Fruit fly (Drosophila melanogaster) whole organism, embryonic: ENCODE measurements around the gene Abca3.

Source experiments
- B-H1 ChIP-seq: fragments of 200-800 bp; sonication (Bioruptor generic); IDR thresholded peaks from 3 replicates; pipeline ENCODE4 v1.3.6; 2022; ENCODE audit warnings: missing biosample characterization, missing genetic modification characterization
- C15 ChIP-seq: fragments of 200-800 bp; sonication (Bioruptor generic); IDR thresholded peaks from 3 replicates; pipeline ENCODE4 v1.3.6; 2022; ENCODE audit warnings: missing biosample characterization, missing genetic modification characterization
- CG10274 ChIP-seq: fragments of 200-800 bp; sonication (Bioruptor generic); optimal IDR thresholded peaks from 3 replicates; lab custom pipeline; 2017; ENCODE audit warnings: missing biosample characterization, mild to moderate bottlenecking, missing genetic modification characterization
- CG10565 ChIP-seq: fragments of 200-800 bp; sonication (Bioruptor generic); optimal IDR thresholded peaks from 3 replicates; lab custom pipeline; 2016; ENCODE audit warnings: missing biosample characterization, mild to moderate bottlenecking, missing genetic modification characterization
- CG11695 ChIP-seq: fragments of 200-800 bp; sonication (Bioruptor generic); IDR thresholded peaks from 3 replicates; pipeline ENCODE4 v1.3.6; 2022; ENCODE audit warnings: missing biosample characterization, missing genetic modification characterization
- CG12744 ChIP-seq: fragments of 200-800 bp; sonication (Bioruptor generic); optimal IDR thresholded peaks from 2 replicates; lab custom pipeline; 2016; ENCODE audit warnings: missing biosample characterization, missing genetic modification characterization
- CG13424 ChIP-seq: fragments of 200-800 bp; sonication (Bioruptor generic); optimal IDR thresholded peaks from 2 replicates; lab custom pipeline; 2019; ENCODE audit warnings: missing biosample characterization, mild to moderate bottlenecking, missing genetic modification characterization, moderate library complexity
- CG1529 ChIP-seq: fragments of 200-800 bp; sonication (Bioruptor generic); optimal IDR thresholded peaks from 3 replicates; lab custom pipeline; 2018; ENCODE audit warnings: missing biosample characterization, missing genetic modification characterization
- CG1603 ChIP-seq: fragments of 200-800 bp; sonication (Bioruptor generic); optimal IDR thresholded peaks from 2 replicates; lab custom pipeline; 2019; ENCODE audit warnings: missing biosample characterization, mild to moderate bottlenecking, missing genetic modification characterization, moderate library complexity
- CG16813 ChIP-seq: fragments of 200-800 bp; sonication (Bioruptor generic); IDR thresholded peaks from 3 replicates; pipeline ENCODE4 v1.3.6; 2022; ENCODE audit warnings: missing biosample characterization, missing genetic modification characterization; ENCODE audit not compliant: partially characterized antibody
- CG18262 ChIP-seq: fragments of 200-800 bp; optimal IDR thresholded peaks from 3 replicates; lab custom pipeline; 2019; ENCODE audit warnings: missing biosample characterization, mild to moderate bottlenecking, missing genetic modification characterization, moderate library complexity
- CG18619 ChIP-seq: fragments of 200-800 bp; sonication (Bioruptor generic); optimal IDR thresholded peaks from 3 replicates; lab custom pipeline; 2017; ENCODE audit warnings: missing biosample characterization, mild to moderate bottlenecking, missing genetic modification characterization
- CG2129 ChIP-seq: fragments of 200-800 bp; sonication (Bioruptor generic); IDR thresholded peaks from 2 replicates; pipeline ENCODE4 v1.3.6; 2022; ENCODE audit warnings: missing biosample characterization, missing genetic modification characterization; ENCODE audit not compliant: partially characterized antibody
- CG30403 ChIP-seq: fragments of 200-800 bp; sonication (Bioruptor generic); optimal IDR thresholded peaks from 3 replicates; lab custom pipeline; 2016; ENCODE audit warnings: missing biosample characterization, missing genetic modification characterization
- CG34224 ChIP-seq: fragments of 200-800 bp; sonication (Bioruptor generic); IDR thresholded peaks from 3 replicates; pipeline ENCODE4 v1.3.6; 2022; ENCODE audit warnings: missing biosample characterization, missing genetic modification characterization; ENCODE audit not compliant: partially characterized antibody
- CG3995 ChIP-seq: fragments of 200-800 bp; sonication (Bioruptor generic); optimal IDR thresholded peaks from 3 replicates; lab custom pipeline; 2016; ENCODE audit warnings: missing biosample characterization, missing genetic modification characterization
- CG5953 ChIP-seq: fragments of 200-800 bp; sonication (Bioruptor generic); IDR thresholded peaks from 2 replicates; pipeline ENCODE4 v1.3.6; 2022; ENCODE audit warnings: missing biosample characterization, missing genetic modification characterization
- CG6689 ChIP-seq: fragments of 200-800 bp; sonication (Bioruptor generic); IDR thresholded peaks from 2 replicates; pipeline ENCODE4 v1.3.6; 2022; ENCODE audit warnings: missing biosample characterization, missing genetic modification characterization
- CG6813 ChIP-seq: fragments of 200-800 bp; sonication (Bioruptor generic); optimal IDR thresholded peaks from 2 replicates; lab custom pipeline; 2017; ENCODE audit warnings: missing biosample characterization, missing genetic modification characterization, mild to moderate bottlenecking, moderate library complexity, missing genetic modification reagents
- CG7271 ChIP-seq: fragments of 200-800 bp; sonication (Bioruptor generic); optimal IDR thresholded peaks from 2 replicates; lab custom pipeline; 2018; ENCODE audit warnings: missing biosample characterization, mild to moderate bottlenecking, missing genetic modification characterization, moderate library complexity
- CG9817 ChIP-seq: fragments of 200-800 bp; sonication (Bioruptor generic); optimal IDR thresholded peaks from 2 replicates; lab custom pipeline; 2018; ENCODE audit warnings: missing biosample characterization, mild to moderate bottlenecking, missing genetic modification characterization, moderate library complexity
- CHES-1-like ChIP-seq: fragments of 200-800 bp; sonication (Bioruptor generic); optimal IDR thresholded peaks from 2 replicates; lab custom pipeline; 2016; ENCODE audit warnings: missing biosample characterization, missing genetic modification characterization
- Hr51 ChIP-seq, 2 experiments: fragments of 200-800 bp; sonication (Bioruptor generic); optimal IDR thresholded peaks; 2 replicates in 1 of 2; 3 replicates in 1 of 2; lab custom pipeline; 2016 to 2018; ENCODE audit warnings: missing biosample characterization in 2 of 2, missing genetic modification characterization in 2 of 2, mild to moderate bottlenecking in 1 of 2, moderate library complexity in 1 of 2
- Pdp1 ChIP-seq, 2 experiments: fragments of 200-800 bp; sonication (Bioruptor generic); optimal IDR thresholded peaks; 3 replicates each; lab custom pipeline; 2016; ENCODE audit warnings: missing biosample characterization in 2 of 2, missing genetic modification characterization in 2 of 2, mild to moderate bottlenecking in 1 of 2, moderate library complexity in 1 of 2
- Six4 ChIP-seq: fragments of 200-800 bp; sonication (Bioruptor generic); optimal IDR thresholded peaks from 2 replicates; lab custom pipeline; 2016; ENCODE audit warnings: missing biosample characterization, missing genetic modification characterization
- Ssrp ChIP-seq: fragments of 200-800 bp; sonication (Bioruptor generic); optimal IDR thresholded peaks from 2 replicates; lab custom pipeline; 2018; ENCODE audit warnings: missing biosample characterization, mild to moderate bottlenecking, missing genetic modification characterization, moderate library complexity
- TFAM ChIP-seq: fragments of 200-800 bp; sonication (Bioruptor generic); optimal IDR thresholded peaks from 2 replicates; lab custom pipeline; 2017; ENCODE audit warnings: missing biosample characterization, missing genetic modification characterization, inconsistent platforms
- Trl ChIP-seq, 3 experiments: fragments of >200 bp in 2 of 3; fragments of 200-800 bp in 1 of 3; sonication (Bioruptor generic) in 1 of 3; optimal IDR thresholded peaks; 2 replicates in 1 of 3; 3 replicates in 2 of 3; lab custom pipeline; 2016 to 2017; ENCODE audit warnings: missing biosample characterization in 1 of 3, missing genetic modification characterization in 1 of 3
- ac ChIP-seq: fragments of 200-800 bp; sonication (Bioruptor generic); optimal IDR thresholded peaks from 3 replicates; lab custom pipeline; 2017; ENCODE audit warnings: missing biosample characterization, mild to moderate bottlenecking, missing genetic modification characterization
- btn ChIP-seq: fragments of 200-800 bp; sonication (Bioruptor generic); optimal IDR thresholded peaks from 2 replicates; lab custom pipeline; 2016; ENCODE audit warnings: missing biosample characterization, missing genetic modification characterization
- cas ChIP-seq: fragments of 200-800 bp; sonication (Bioruptor generic); IDR thresholded peaks from 2 replicates; pipeline ENCODE4 v1.3.6; 2022; ENCODE audit warnings: missing biosample characterization, missing genetic modification characterization
- croc ChIP-seq: fragments of 200-800 bp; sonication (Bioruptor generic); conservative IDR thresholded peaks from 3 replicates; pipeline ENCODE4 v1.3.6; 2022; ENCODE audit warnings: missing biosample characterization, missing genetic modification characterization
- cwo ChIP-seq: fragments of 200-800 bp; sonication (Bioruptor generic); optimal IDR thresholded peaks from 3 replicates; lab custom pipeline; 2017; ENCODE audit warnings: missing biosample characterization, missing genetic modification characterization, mild to moderate bottlenecking, moderate library complexity, missing genetic modification reagents
- ftz-f1 ChIP-seq: fragments of 200-800 bp; sonication (Bioruptor generic); optimal IDR thresholded peaks from 2 replicates; lab custom pipeline; 2016; ENCODE audit warnings: missing biosample characterization, missing genetic modification characterization
- gro ChIP-seq: fragments of 200-800 bp; sonication (Bioruptor generic); optimal IDR thresholded peaks from 2 replicates; lab custom pipeline; 2016; ENCODE audit warnings: missing biosample characterization, missing genetic modification characterization
- kay ChIP-seq: fragments of 200-800 bp; sonication (Bioruptor generic); optimal IDR thresholded peaks from 2 replicates; lab custom pipeline; 2016; ENCODE audit warnings: missing biosample characterization, missing genetic modification characterization
- ken ChIP-seq: fragments of 200-800 bp; sonication (Bioruptor generic); IDR thresholded peaks from 3 replicates; pipeline ENCODE4 v1.3.6; 2022; ENCODE audit warnings: missing biosample characterization, missing genetic modification characterization
- lbe ChIP-seq: fragments of 200-800 bp; sonication (Bioruptor generic); optimal IDR thresholded peaks from 2 replicates; lab custom pipeline; 2016; ENCODE audit warnings: missing biosample characterization, mild to moderate bottlenecking, missing genetic modification characterization
- lilli ChIP-seq: fragments of 200-800 bp; sonication (Bioruptor generic); optimal IDR thresholded peaks from 3 replicates; lab custom pipeline; 2016; ENCODE audit warnings: missing biosample characterization, missing genetic modification characterization
- nmo ChIP-seq: fragments of 200-800 bp; sonication (Bioruptor generic); optimal IDR thresholded peaks from 2 replicates; lab custom pipeline; 2018; ENCODE audit warnings: missing biosample characterization, mild to moderate bottlenecking, missing genetic modification characterization, moderate library complexity
- nom ChIP-seq: fragments of 200-800 bp; sonication (Bioruptor generic); optimal IDR thresholded peaks from 2 replicates; lab custom pipeline; 2017; ENCODE audit warnings: missing biosample characterization, missing genetic modification characterization, mild to moderate bottlenecking, moderate library complexity, missing genetic modification reagents
- run ChIP-seq: fragments of 200-800 bp; sonication (Bioruptor generic); optimal IDR thresholded peaks from 3 replicates; lab custom pipeline; 2018; ENCODE audit warnings: missing biosample characterization, mild to moderate bottlenecking, missing genetic modification characterization
- seq ChIP-seq: fragments of 200-800 bp; sonication (Bioruptor generic); IDR thresholded peaks from 2 replicates; pipeline ENCODE4 v1.3.6; 2022; ENCODE audit warnings: missing biosample characterization, missing genetic modification characterization
- sisA ChIP-seq: fragments of 200-800 bp; sonication (Bioruptor generic); IDR thresholded peaks from 2 replicates; pipeline ENCODE4 v1.3.6; 2022; ENCODE audit warnings: missing biosample characterization, missing genetic modification characterization
- slbo ChIP-seq: fragments of 200-800 bp; sonication (Bioruptor generic); IDR thresholded peaks from 2 replicates; pipeline ENCODE4 v1.3.6; 2022; ENCODE audit warnings: missing biosample characterization, missing genetic modification characterization
- slp2 ChIP-seq: fragments of 200-800 bp; sonication (Bioruptor generic); optimal IDR thresholded peaks from 2 replicates; lab custom pipeline; 2016; ENCODE audit warnings: missing biosample characterization, missing genetic modification characterization
- sna ChIP-seq: fragments of 200-800 bp; sonication (Bioruptor generic); IDR thresholded peaks from 2 replicates; pipeline ENCODE4 v1.3.6; 2022; ENCODE audit warnings: missing biosample characterization, missing genetic modification characterization; ENCODE audit not compliant: partially characterized antibody
- ttk ChIP-seq: fragments of 200-800 bp; sonication (Bioruptor generic); IDR thresholded peaks from 2 replicates; pipeline ENCODE4 v2.1.2; 2022; ENCODE audit warnings: missing biosample characterization, missing genetic modification characterization

Gene Abca3

DNA sequence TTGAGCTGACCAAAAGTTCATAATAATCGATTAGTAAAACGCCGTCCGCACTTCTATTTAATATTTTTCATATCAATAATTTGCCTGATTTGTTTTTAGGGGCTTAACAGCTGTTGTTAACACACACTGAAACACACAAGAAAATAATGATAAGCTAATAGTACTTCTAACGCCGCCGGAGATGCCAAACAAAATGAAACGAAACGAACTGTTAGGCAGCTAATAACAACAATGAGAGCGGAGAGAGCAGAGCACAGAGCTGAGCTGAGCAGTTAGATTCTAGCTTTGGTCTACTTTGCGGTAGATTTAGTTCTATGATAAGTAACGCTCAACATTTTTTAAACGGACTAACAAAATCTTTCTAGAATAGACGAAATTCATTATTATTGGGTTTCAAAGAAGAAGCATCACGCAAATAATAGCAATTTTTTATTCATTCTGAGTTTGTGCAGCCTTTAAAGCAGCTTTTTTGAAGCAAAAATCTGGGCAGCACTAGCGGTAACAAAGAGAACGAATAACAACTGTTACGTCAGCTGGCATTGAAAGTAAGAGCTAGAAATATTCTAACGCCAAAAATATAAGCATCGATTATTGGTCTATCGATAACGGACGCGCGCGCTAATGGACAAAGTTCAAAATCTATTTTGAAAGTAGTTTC is at the start of gene Abca3 (continued):
- TF ChIP-seq CG18619 (GFP tag; lab: Kevin White, UChicago) (peak; percentile 52), CG30403 (GFP tag; lab: Kevin White, UChicago) (peak; percentile 66), CG2129 (no peak), slp2 (GFP tag; lab: Kevin White, UChicago) (no peak), ftz-f1 (GFP tag; lab: Kevin White, UChicago) (peak; percentile 55), Trl (optimal IDR thresholded peaks at IDR 0.05; lab: Kevin White, UChicago) (peak; percentile 63 to 89), Trl (GFP tag; optimal IDR thresholded peaks at IDR 0.05; lab: Kevin White, UChicago) (peak; percentile 68), CG6813 (GFP tag; lab: Kevin White, UChicago) (no peak), CG10274 (GFP tag; lab: Kevin White, UChicago) (peak; percentile 13), run (tag; lab: Kevin White, UChicago) (no peak), btn (GFP tag; lab: Kevin White, UChicago) (peak; percentile 10), CG16813 (no peak), CG3995 (GFP tag; lab: Kevin White, UChicago) (peak; percentile 49), CG7271 (tag; lab: Kevin White, UChicago) (no peak), CG10565 (GFP tag; lab: Kevin White, UChicago) (no peak), nmo (GFP tag; lab: Kevin White, UChicago) (peak; percentile 67), CG13424 (tag; lab: Kevin White, UChicago) (peak; percentile 78), CG34224 (no peak; the same call in 2 of the 3 replicates), CG12744 (GFP tag; lab: Kevin White, UChicago) (peak; percentile 30), CHES-1-like (GFP tag; lab: Kevin White, UChicago) (peak; percentile 54), cwo (GFP tag; lab: Kevin White, UChicago) (peak; percentile 59), CG11695 (GFP tag; lab: Robert Waterston, UW) (peak; percentile 75), cas (GFP tag; lab: Robert Waterston, UW) (peak; percentile 32; the same call in 1 of the 2 replicates), C15 (0 out of 3 replicates have a peak, but pooled peaks have one; percentile 28), lbe (GFP tag; lab: Kevin White, UChicago) (no peak), gro (GFP tag; lab: Kevin White, UChicago) (peak; percentile 57), CG1603 (tag; lab: Kevin White, UChicago) (peak; percentile 9), sisA (peak; percentile 35; the same call in 1 of the 2 replicates), ttk (no peak), nom (GFP tag; lab: Kevin White, UChicago) (no peak), ac (GFP tag; lab: Kevin White, UChicago) (no peak), kay (no peak), CG18262 (tag; lab: Kevin White, UChicago) (peak; percentile 68), CG5953 (no peak), CG1529 (GFP tag; lab: Kevin White, UChicago) (no peak), CG6689 (GFP tag; lab: Robert Waterston, UW) (no peak; the same call in 1 of the 2 replicates), croc (GFP tag; lab: Robert Waterston, UW) (peak; percentile 44; the same call in 2 of the 3 replicates), slbo (GFP tag; lab: Robert Waterston, UW) (peak; percentile 76), CG9817 (tag; lab: Kevin White, UChicago) (peak; percentile 69), Ssrp (peak; percentile 38), Pdp1 (GFP tag; optimal IDR thresholded peaks at IDR 0.05; lab: Kevin White, UChicago) (peak; percentile 63 to 99), TFAM (GFP tag; lab: Kevin White, UChicago) (no peak), Hr51 (GFP tag; optimal IDR thresholded peaks at IDR 0.05; lab: Kevin White, UChicago) (peak in 1 of 2 experiments; percentile 8), lilli (GFP tag; lab: Kevin White, UChicago) (peak; percentile 60), ken (GFP tag; lab: Robert Waterston, UW) (peak; percentile 39; the same call in 1 of the 3 replicates), Six4 (GFP tag; lab: Kevin White, UChicago) (no peak), sna (GFP tag; lab: Robert Waterston, UW) (no peak), seq (GFP tag; lab: Robert Waterston, UW) (no peak), B-H1 (GFP tag; lab: Robert Waterston, UW) (no peak)
